Worm (Caenorhabditis elegans) whole organism, L2 larva: ENCODE measurements around the gene npp-21.

Experiments used
- F13H6.1 ChIP-seq: sonication (generic microtip); optimal IDR thresholded peaks from 2 replicates; lab custom pipeline; 2016; ENCODE audit warnings: missing genetic modification characterization, missing compliant biosample characterization
- R02D3.7 ChIP-seq: fragments of 150-350 bp; optimal IDR thresholded peaks from 2 replicates; lab custom pipeline; 2014; ENCODE audit warnings: missing biosample characterization, missing genetic modification characterization
- aly-2 ChIP-seq: fragments of 150-350 bp; optimal IDR thresholded peaks from 2 replicates; lab custom pipeline; 2014; ENCODE audit warnings: missing biosample characterization, missing genetic modification characterization
- egl-27 ChIP-seq: sonication (generic microtip); optimal IDR thresholded peaks from 3 replicates; lab custom pipeline; 2017; ENCODE audit warnings: missing biosample characterization, missing genetic modification reagents, missing genetic modification characterization
- fos-1 ChIP-seq: fragments of 150-350 bp; optimal IDR thresholded peaks from 2 replicates; lab custom pipeline; 2014; ENCODE audit warnings: missing biosample characterization, missing genetic modification characterization
- nhr-11 ChIP-seq: fragments of 150-350 bp; optimal IDR thresholded peaks from 2 replicates; lab custom pipeline; 2014; ENCODE audit warnings: missing biosample characterization, missing genetic modification characterization
- nhr-23 ChIP-seq: fragments of 150-350 bp; optimal IDR thresholded peaks from 2 replicates; lab custom pipeline; 2014; ENCODE audit warnings: missing biosample characterization, missing genetic modification reagents, missing genetic modification characterization
- nhr-237 ChIP-seq: fragments of 150-350 bp; optimal IDR thresholded peaks from 2 replicates; lab custom pipeline; 2014; ENCODE audit warnings: missing biosample characterization, missing genetic modification characterization
- nhr-6 ChIP-seq: fragments of 150-350 bp; optimal IDR thresholded peaks from 2 replicates; lab custom pipeline; 2014; ENCODE audit warnings: missing biosample characterization, missing genetic modification characterization

DNA sequence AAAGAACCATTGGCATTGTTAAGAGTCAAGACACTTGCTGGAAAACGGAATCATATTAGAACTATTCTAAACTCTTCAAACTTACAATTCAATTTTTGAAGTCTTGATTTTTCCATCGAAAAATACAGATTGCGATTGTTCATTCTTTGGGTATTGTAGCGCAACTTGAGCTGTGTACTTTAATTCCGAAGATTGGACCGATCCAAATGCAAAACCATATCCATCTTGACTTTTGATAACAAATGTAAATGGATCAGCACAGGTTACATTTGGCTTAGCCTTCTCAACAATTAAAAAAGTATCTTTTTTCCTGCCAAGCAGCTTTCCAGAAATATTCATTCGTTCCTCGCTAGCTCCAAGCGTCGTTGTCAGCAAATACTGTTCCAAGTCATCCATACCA is 38.6 kb upstream of the npp-21 start:
- TF ChIP-seq nhr-11 (tag; lab: Kevin White, UChicago) (no peak), aly-2 (no peak), fos-1 (tag; lab: Kevin White, UChicago) (no peak), nhr-6 (tag; lab: Kevin White, UChicago) (no peak), egl-27 (tag; lab: Kevin White, UChicago) (no peak), nhr-23 (tag; lab: Kevin White, UChicago) (no peak), F13H6.1 (no peak), nhr-237 (tag; lab: Kevin White, UChicago) (no peak), R02D3.7 (tag; lab: Kevin White, UChicago) (no peak)
